Fruit fly (Drosophila melanogaster) whole organism, embryonic: ENCODE results near the gene CG43346.

ENCODE experiments used
- Adf1 ChIP-seq: fragments of 200-800 bp; sonication (Bioruptor generic); IDR thresholded peaks from 2 replicates; pipeline ENCODE4 v1.3.6; 2022; ENCODE audit warnings: missing biosample characterization, missing genetic modification characterization
- CG12299 ChIP-seq: fragments of 200-800 bp; sonication (Bioruptor generic); optimal IDR thresholded peaks from 2 replicates; lab custom pipeline; 2018; ENCODE audit warnings: missing biosample characterization, mild to moderate bottlenecking, missing genetic modification characterization
- CG12769 ChIP-seq: fragments of 200-800 bp; sonication (Bioruptor generic); optimal IDR thresholded peaks from 2 replicates; lab custom pipeline; 2019; ENCODE audit warnings: missing biosample characterization, mild to moderate bottlenecking, missing genetic modification characterization, moderate library complexity
- CG14050 ChIP-seq: fragments of 200-800 bp; sonication (Bioruptor generic); IDR thresholded peaks from 3 replicates; pipeline ENCODE4 v1.3.6; 2022; ENCODE audit warnings: missing biosample characterization, missing genetic modification characterization
- CG14965 ChIP-seq: fragments of 200-800 bp; sonication (Bioruptor generic); optimal IDR thresholded peaks from 2 replicates; lab custom pipeline; 2016; ENCODE audit warnings: missing biosample characterization, missing genetic modification characterization, borderline replicate concordance
- CG16815 ChIP-seq: fragments of 200-800 bp; sonication (Bioruptor generic); optimal IDR thresholded peaks from 3 replicates; lab custom pipeline; 2017; ENCODE audit warnings: missing biosample characterization, mild to moderate bottlenecking, missing genetic modification characterization
- CG17328 ChIP-seq: fragments of 200-800 bp; sonication (Bioruptor generic); IDR thresholded peaks from 2 replicates; pipeline ENCODE4 v1.3.6; 2022; ENCODE audit warnings: missing biosample characterization, missing genetic modification characterization
- CG17385 ChIP-seq: fragments of 200-800 bp; sonication (Bioruptor generic); optimal IDR thresholded peaks from 3 replicates; lab custom pipeline; 2018; ENCODE audit warnings: missing biosample characterization, mild to moderate bottlenecking, missing genetic modification characterization
- CG17568 ChIP-seq: fragments of 200-800 bp; sonication (Bioruptor generic); optimal IDR thresholded peaks from 2 replicates; lab custom pipeline; 2018; ENCODE audit warnings: missing biosample characterization, mild to moderate bottlenecking, missing genetic modification characterization, moderate library complexity
- CG17829 ChIP-seq: fragments of 200-800 bp; optimal IDR thresholded peaks from 2 replicates; lab custom pipeline; 2019; ENCODE audit warnings: missing biosample characterization, mild to moderate bottlenecking, missing genetic modification characterization, moderate library complexity
- CG18599 ChIP-seq: fragments of 200-800 bp; sonication (Bioruptor generic); optimal IDR thresholded peaks from 3 replicates; lab custom pipeline; 2017; ENCODE audit warnings: missing biosample characterization, missing genetic modification characterization, mild to moderate bottlenecking, moderate library complexity, missing genetic modification reagents
- CG2199 ChIP-seq: fragments of 200-800 bp; sonication (Bioruptor generic); IDR thresholded peaks from 3 replicates; pipeline ENCODE4 v1.3.6; 2022; ENCODE audit warnings: missing biosample characterization, missing genetic modification characterization
- CG34224 ChIP-seq: fragments of 200-800 bp; sonication (Bioruptor generic); IDR thresholded peaks from 3 replicates; pipeline ENCODE4 v1.3.6; 2022; ENCODE audit warnings: missing biosample characterization, missing genetic modification characterization; ENCODE audit not compliant: partially characterized antibody
- CG4617 ChIP-seq: fragments of 200-800 bp; sonication (Bioruptor generic); optimal IDR thresholded peaks from 3 replicates; lab custom pipeline; 2016; ENCODE audit warnings: missing biosample characterization, missing genetic modification characterization, borderline replicate concordance
- CG7963 ChIP-seq: fragments of 200-800 bp; sonication (Bioruptor generic); IDR thresholded peaks from 3 replicates; pipeline ENCODE4 v1.3.6; 2022; ENCODE audit warnings: missing biosample characterization, missing genetic modification characterization; ENCODE audit not compliant: partially characterized antibody
- CG8089 ChIP-seq: fragments of 200-800 bp; sonication (Bioruptor generic); optimal IDR thresholded peaks from 3 replicates; lab custom pipeline; 2016; ENCODE audit warnings: missing biosample characterization, missing genetic modification characterization
- CG9797 ChIP-seq: fragments of 200-800 bp; sonication (Bioruptor generic); optimal IDR thresholded peaks from 3 replicates; lab custom pipeline; 2018; ENCODE audit warnings: missing biosample characterization, mild to moderate bottlenecking, missing genetic modification characterization
- Dfd ChIP-seq, 2 experiments: fragments of >200 bp; optimal IDR thresholded peaks; 2 replicates each; lab custom pipeline; 2017; ENCODE audit warnings: missing biosample characterization in 2 of 2, missing genetic modification characterization in 2 of 2
- HmgZ ChIP-seq: fragments of 200-800 bp; sonication (Bioruptor generic); optimal IDR thresholded peaks from 2 replicates; lab custom pipeline; 2018; ENCODE audit warnings: missing biosample characterization, mild to moderate bottlenecking, missing genetic modification characterization
- Hr78 ChIP-seq, 2 experiments: fragments of 200-800 bp in 1 of 2; fragments of >200 bp in 1 of 2; sonication (Bioruptor generic) in 1 of 2; optimal IDR thresholded peaks; 2 replicates each; lab custom pipeline; 2017 to 2019; ENCODE audit warnings: missing biosample characterization in 2 of 2, missing genetic modification characterization in 2 of 2, mild to moderate bottlenecking in 1 of 2, moderate library complexity in 1 of 2
- Lhr ChIP-seq: fragments of 200-800 bp; sonication (Bioruptor generic); optimal IDR thresholded peaks from 3 replicates; lab custom pipeline; 2017; ENCODE audit warnings: mild to moderate bottlenecking, missing biosample characterization, missing genetic modification reagents, missing genetic modification characterization
- Neu2 ChIP-seq: fragments of 200-800 bp; sonication (Bioruptor generic); optimal IDR thresholded peaks from 3 replicates; lab custom pipeline; 2016; ENCODE audit warnings: missing biosample characterization, missing genetic modification characterization, borderline replicate concordance
- Nf-YA ChIP-seq: fragments of 200-800 bp; sonication (Bioruptor generic); IDR thresholded peaks from 2 replicates; pipeline ENCODE4 v1.3.6; 2022; ENCODE audit warnings: missing biosample characterization, missing genetic modification characterization
- Sry-δ ChIP-seq: fragments of 200-800 bp; sonication (Bioruptor generic); optimal IDR thresholded peaks from 2 replicates; lab custom pipeline; 2016; ENCODE audit warnings: missing biosample characterization, missing genetic modification characterization
- Ssrp ChIP-seq: fragments of 200-800 bp; sonication (Bioruptor generic); optimal IDR thresholded peaks from 2 replicates; lab custom pipeline; 2018; ENCODE audit warnings: missing biosample characterization, mild to moderate bottlenecking, missing genetic modification characterization, moderate library complexity
- Tbp ChIP-seq: fragments of >200 bp; optimal IDR thresholded peaks from 2 replicates; lab custom pipeline; 2018; ENCODE audit warnings: missing biosample characterization, missing genetic modification characterization
- Trl ChIP-seq, 3 experiments: fragments of >200 bp in 2 of 3; fragments of 200-800 bp in 1 of 3; sonication (Bioruptor generic) in 1 of 3; optimal IDR thresholded peaks; 2 replicates in 1 of 3; 3 replicates in 2 of 3; lab custom pipeline; 2016 to 2017; ENCODE audit warnings: missing biosample characterization in 1 of 3, missing genetic modification characterization in 1 of 3
- bab2 ChIP-seq: fragments of 200-800 bp; sonication (Bioruptor generic); optimal IDR thresholded peaks from 2 replicates; lab custom pipeline; 2016; ENCODE audit warnings: missing biosample characterization, missing genetic modification characterization
- chn ChIP-seq: fragments of 200-800 bp; sonication (Bioruptor generic); optimal IDR thresholded peaks from 2 replicates; lab custom pipeline; 2016; ENCODE audit warnings: missing biosample characterization, missing genetic modification characterization
- dan ChIP-seq: fragments of 200-800 bp; sonication (Bioruptor generic); IDR thresholded peaks from 2 replicates; pipeline ENCODE4 v1.3.6; 2022; ENCODE audit warnings: missing biosample characterization, missing genetic modification characterization
- dmrt11E ChIP-seq: fragments of 200-800 bp; sonication (Bioruptor generic); optimal IDR thresholded peaks from 3 replicates; lab custom pipeline; 2018; ENCODE audit warnings: missing biosample characterization, mild to moderate bottlenecking, missing genetic modification characterization, moderate library complexity
- knrl ChIP-seq: fragments of 200-800 bp; sonication (Bioruptor generic); IDR thresholded peaks from 3 replicates; pipeline ENCODE4 v1.3.6; 2022; ENCODE audit warnings: missing biosample characterization, missing genetic modification characterization; ENCODE audit not compliant: partially characterized antibody
- pnt ChIP-seq: fragments of 200-800 bp; sonication (Bioruptor generic); optimal IDR thresholded peaks from 3 replicates; lab custom pipeline; 2016; ENCODE audit warnings: missing biosample characterization, missing genetic modification characterization
- prd ChIP-seq, 3 experiments: fragments of >200 bp in 2 of 3; fragments of 200-800 bp in 1 of 3; sonication (Bioruptor generic) in 1 of 3; optimal IDR thresholded peaks in 2 of 3; IDR thresholded peaks in 1 of 3; 2 replicates in 2 of 3; 3 replicates in 1 of 3; pipeline versions ENCODE4 v1.3.6 to Lab custom; 2017 to 2022; ENCODE audit warnings: missing biosample characterization in 1 of 3, missing genetic modification characterization in 1 of 3
- psq ChIP-seq: fragments of 200-800 bp; sonication (Bioruptor generic); optimal IDR thresholded peaks from 2 replicates; lab custom pipeline; 2017; ENCODE audit warnings: missing biosample characterization, missing genetic modification characterization
- sens ChIP-seq: fragments of 200-800 bp; sonication (Bioruptor generic); peaks from one replicate; lab custom pipeline; 2016; ENCODE audit warnings: missing biosample characterization, missing genetic modification characterization
- sr ChIP-seq: fragments of 200-800 bp; sonication (Bioruptor generic); IDR thresholded peaks from 3 replicates; pipeline ENCODE4 v1.3.6; 2022; ENCODE audit warnings: missing biosample characterization, missing genetic modification characterization
- tin ChIP-seq: fragments of 200-800 bp; sonication (Bioruptor generic); optimal IDR thresholded peaks from 3 replicates; lab custom pipeline; 2016; ENCODE audit warnings: missing biosample characterization, missing genetic modification characterization
- wdn ChIP-seq: fragments of 200-800 bp; sonication (Bioruptor generic); IDR thresholded peaks from 2 replicates; pipeline ENCODE4 v1.3.6; 2022; ENCODE audit warnings: missing biosample characterization, missing genetic modification characterization

The CG43346 gene

DNA sequence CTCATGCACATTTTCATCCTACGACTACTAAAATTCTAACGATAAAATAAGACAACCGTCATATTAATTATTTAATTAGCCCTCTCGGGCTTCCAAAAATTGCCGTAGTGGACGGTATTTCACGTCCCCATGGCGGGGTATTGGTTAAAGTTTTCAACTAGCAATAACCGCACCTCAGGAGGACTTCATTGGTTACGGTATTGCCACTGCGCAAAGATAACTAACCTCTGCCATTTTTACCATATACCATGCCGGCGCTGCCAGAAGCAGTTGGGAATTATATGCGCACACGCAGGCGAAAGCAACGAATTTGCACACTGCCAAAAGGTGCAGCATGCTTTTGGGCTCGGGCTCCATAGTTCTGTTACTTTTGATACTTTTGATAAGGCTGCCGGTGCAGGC lies 46.6 kb upstream of the CG43346 start (continued):
- TF ChIP-seq Nf-YA, result 0 out of 2 replicates have a peak, but pooled peaks have one; percentile 57
- no peak for TF ChIP-seq Lhr (GFP tag; lab: Kevin White, UChicago)
- peak; percentile 43 for TF ChIP-seq HmgZ (tag; lab: Kevin White, UChicago)
- TF ChIP-seq CG7963 (GFP tag; lab: Robert Waterston, UW), result peak; percentile 49; the same call in 1 of the 3 replicates
- TF ChIP-seq CG17385 (GFP tag; lab: Kevin White, UChicago), result peak; percentile 32
- no peak for TF ChIP-seq dan
- 0 out of 3 replicates have a peak, but pooled peaks have one; percentile 37 for TF ChIP-seq CG34224 (GFP tag; lab: Robert Waterston, UW)
- TF ChIP-seq Dfd (GFP tag; optimal IDR thresholded peaks at IDR 0.05; lab: Kevin White, UChicago), result no peak
- no peak for TF ChIP-seq Hr78 (GFP tag; optimal IDR thresholded peaks at IDR 0.05; lab: Kevin White, UChicago)
- TF ChIP-seq CG12769 (tag; lab: Kevin White, UChicago), result peak; percentile 52
- TF ChIP-seq Tbp (GFP tag; lab: Kevin White, UChicago), result peak; percentile 36
- TF ChIP-seq CG18599 (GFP tag; lab: Kevin White, UChicago), result peak; percentile 47
- TF ChIP-seq bab2 (GFP tag; lab: Kevin White, UChicago), result peak; percentile 26
- TF ChIP-seq CG14050 (GFP tag; lab: Robert Waterston, UW), result 0 out of 3 replicates have a peak, but pooled peaks have one; percentile 12
- TF ChIP-seq CG8089, result peak; percentile 9
- peak; percentile 5 for TF ChIP-seq CG16815
- no peak for TF ChIP-seq Trl (optimal IDR thresholded peaks at IDR 0.05; lab: Kevin White, UChicago)
- TF ChIP-seq Trl (GFP tag; optimal IDR thresholded peaks at IDR 0.05; lab: Kevin White, UChicago), result peak; percentile 38
- 0 out of 2 replicates have a peak, but pooled peaks have one; percentile 15 for TF ChIP-seq Adf1 (GFP tag; lab: Robert Waterston, UW)
- no peak for TF ChIP-seq prd (optimal IDR thresholded peaks at IDR 0.05; lab: Kevin White, UChicago)
- peak; percentile 71 for TF ChIP-seq prd (GFP tag; IDR thresholded peaks at IDR 0.05; lab: Robert Waterston, UW)
- peak; percentile 19 for TF ChIP-seq dmrt11E (tag; lab: Kevin White, UChicago)
- no peak for TF ChIP-seq CG12299
- peak; percentile 22 for TF ChIP-seq pnt
- peak; percentile 65; the same call in 2 of the 3 replicates for TF ChIP-seq knrl (GFP tag; lab: Robert Waterston, UW)
- peak; percentile 17 for TF ChIP-seq Sry-δ (GFP tag; lab: Kevin White, UChicago)
- peak; percentile 40 for TF ChIP-seq CG17829

DNA sequence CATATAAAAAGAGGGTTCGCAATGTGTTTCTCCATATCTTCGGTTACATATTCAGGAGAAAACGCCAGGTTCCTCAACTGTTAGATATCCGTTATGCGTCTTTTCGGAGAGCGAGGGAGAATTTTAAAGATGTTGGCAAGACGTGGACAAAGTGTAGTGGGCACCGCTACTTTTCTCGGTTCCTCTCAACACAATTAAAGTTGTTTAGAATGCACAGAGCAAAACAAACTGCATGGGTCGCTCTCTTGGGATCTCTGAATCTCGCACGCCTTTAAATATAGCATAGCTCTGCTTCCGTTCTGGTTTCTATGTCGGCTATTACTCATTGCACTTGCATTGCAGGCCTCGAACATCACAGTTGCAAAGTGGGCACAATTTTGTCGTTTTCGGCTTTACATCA lies 37.8 kb upstream of the CG43346 start, which contains the start of gene clumsy:
clumsy (plus strand) TSS at position 301 of the 400 bp plus-strand sequence.
- TF ChIP-seq CG2199 (GFP tag; lab: Robert Waterston, UW) (peak; percentile 23; the same call in 1 of the 3 replicates), CG17568 (GFP tag; lab: Kevin White, UChicago) (no peak)
- TF ChIP-seq, all 482 proteins: peak for 1

DNA sequence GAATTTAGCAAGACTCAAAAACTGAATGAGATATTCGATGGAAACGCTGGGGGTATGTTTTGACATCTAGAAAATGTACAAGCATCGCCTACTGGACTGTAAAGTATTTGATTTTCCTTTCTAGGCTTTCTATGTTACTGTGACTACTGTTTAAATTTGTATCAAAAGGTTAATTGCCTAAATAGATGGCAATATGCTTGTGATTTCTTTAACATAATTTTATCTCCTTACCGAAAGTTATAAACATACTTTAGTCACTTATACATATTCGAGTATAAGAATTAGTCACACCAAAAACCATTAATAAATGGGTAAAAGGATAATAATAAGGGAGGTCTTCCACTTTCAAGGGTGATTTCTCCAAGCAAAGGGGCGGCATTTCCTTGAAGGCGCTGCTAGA lies 34.3 kb upstream of the CG43346 start, which contains the start of gene CG31988:
CG31988 (minus strand) TSS at position 101 of the 400 bp plus-strand sequence.
- no peak for TF ChIP-seq psq (GFP tag; lab: Kevin White, UChicago)
- no peak for TF ChIP-seq wdn (GFP tag; lab: Robert Waterston, UW)
- TF ChIP-seq CG9797 (GFP tag; lab: Kevin White, UChicago), result no peak
- no peak for TF ChIP-seq sens
- TF ChIP-seq CG4617 (GFP tag; lab: Kevin White, UChicago), result no peak
- TF ChIP-seq CG17328 (GFP tag; lab: Robert Waterston, UW), result no peak
- TF ChIP-seq CG17385 (GFP tag; lab: Kevin White, UChicago), result no peak
- TF ChIP-seq, all 482 proteins: peak for 0

- TF ChIP-seq Neu2 (GFP tag; lab: Kevin White, UChicago) (no peak), CG14965 (GFP tag; lab: Kevin White, UChicago) (no peak), tin (GFP tag; lab: Kevin White, UChicago) (no peak), chn (no peak), sr (no peak), CG9797 (GFP tag; lab: Kevin White, UChicago) (no peak), Ssrp (tag; lab: Kevin White, UChicago) (no peak)
- TF ChIP-seq, all 482 proteins: peak for 0
These were observed 31.9 kb upstream of the CG43346 start, which contains the start of gene CG31624 for dm6 chr2L:21200275-21200674. Gene CG31624 (minus strand): TSS chr2L:21200375.
